Worm (Caenorhabditis elegans): ENCODE data around the gene swt-6.

DNA sequence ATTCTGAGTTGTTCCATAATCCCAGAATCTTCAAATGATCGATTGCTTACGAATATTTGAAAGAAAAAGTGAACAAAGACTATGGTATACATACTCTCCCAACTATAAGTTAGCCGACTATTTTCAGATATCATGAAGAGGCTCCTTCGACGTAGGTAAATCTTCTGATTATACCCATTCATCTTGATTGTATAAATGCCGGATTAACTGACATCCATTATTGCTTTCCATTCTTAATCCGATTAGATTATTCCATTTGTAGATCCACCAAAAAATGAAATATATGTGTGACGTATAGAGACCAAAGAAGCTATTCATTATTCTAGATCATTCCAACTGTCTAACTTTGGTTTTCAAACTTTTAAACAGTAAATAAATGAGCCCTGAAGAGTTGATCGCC is 39.3 kb downstream of the swt-6 start:
- TF ChIP-seq pbrm-1 (GFP tag; IDR thresholded peaks at IDR 0.05) = no peak
- no peak for TF ChIP-seq unc-62 (GFP tag; optimal IDR thresholded peaks at IDR 0.05)

Data from whole organism, young adult.